Fruit fly (Drosophila melanogaster): ENCODE measurements around the gene Cyp313a1.

dm6 chr3R:14476273-14476672 is 44.6 kb upstream of the Cyp313a1 start:
- no peak for TF ChIP-seq CTCF (optimal IDR thresholded peaks at IDR 0.05)
- no peak for TF ChIP-seq CG8478 (optimal IDR thresholded peaks at IDR 0.05)

Measured in S2 (cell line).